Worm (Caenorhabditis elegans) whole organism, L3 larva: ENCODE data around the gene F59B10.6.

Source experiments
- daf-12 ChIP-seq: fragments of 150-350 bp; optimal IDR thresholded peaks from 2 replicates; lab custom pipeline; 2014; ENCODE audit warnings: missing biosample characterization, missing genetic modification reagents, missing genetic modification characterization
- lin-39 ChIP-seq: fragments of 150-350 bp; optimal IDR thresholded peaks from 2 replicates; lab custom pipeline; 2018; ENCODE audit warnings: missing biosample characterization, missing genetic modification reagents, missing genetic modification characterization
- unc-62 ChIP-seq: fragments of 150-350 bp; sonication (generic microtip); optimal IDR thresholded peaks from 4 replicates; lab custom pipeline; 2014; ENCODE audit warnings: missing biosample characterization, missing genetic modification reagents, missing genetic modification characterization

DNA sequence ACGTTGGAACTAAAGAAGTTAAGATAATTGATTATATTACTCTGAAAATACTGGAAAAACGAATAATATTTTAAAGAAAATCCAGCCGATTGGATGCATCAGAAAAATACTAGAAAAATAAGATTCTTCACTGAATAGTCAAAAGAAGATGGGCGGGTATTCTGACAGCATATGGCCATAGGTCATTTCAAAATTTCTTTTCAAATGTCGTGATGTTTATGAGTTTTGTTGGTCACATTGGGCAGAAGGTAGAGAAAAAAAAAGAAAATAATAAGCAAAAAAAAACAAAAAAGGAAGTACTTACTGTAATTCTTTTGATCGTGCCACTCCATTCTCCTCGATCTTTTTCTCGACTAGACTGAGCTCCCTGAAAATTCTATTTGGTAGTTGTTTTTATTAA lies 691 bp downstream of the F59B10.6 start, which contains the start of gene F59B10.5:
- TF ChIP-seq daf-12 (no peak), unc-62 (no peak), lin-39 (no peak)
